Worm (Caenorhabditis elegans) whole organism, L1 larva: ENCODE measurements around the gene F35C5.12.

ENCODE experiments used
- C16A3.4 ChIP-seq: fragments of 150-350 bp; optimal IDR thresholded peaks from 2 replicates; lab custom pipeline; 2014; ENCODE audit warnings: missing biosample characterization, missing genetic modification characterization
- Y116A8C.19 ChIP-seq: sonication (generic microtip); optimal IDR thresholded peaks from 2 replicates; lab custom pipeline; 2016; ENCODE audit warnings: missing compliant biosample characterization, missing genetic modification characterization, borderline replicate concordance
- aha-1 ChIP-seq: fragments of 150-350 bp; optimal IDR thresholded peaks from 2 replicates; lab custom pipeline; 2014; ENCODE audit warnings: missing biosample characterization, missing genetic modification characterization
- blmp-1 ChIP-seq: fragments of 150-350 bp; optimal IDR thresholded peaks from 2 replicates; lab custom pipeline; 2014; ENCODE audit warnings: missing biosample characterization, missing genetic modification characterization
- ceh-63 ChIP-seq: fragments of 200-800 bp; sonication (Bioruptor generic); optimal IDR thresholded peaks from 2 replicates; lab custom pipeline; 2018; ENCODE audit warnings: mild to moderate bottlenecking, missing genetic modification characterization, missing compliant biosample characterization
- ceh-82 ChIP-seq, 3 experiments: fragments of 150-350 bp in 1 of 3; sonication (generic microtip) in 2 of 3; optimal IDR thresholded peaks; 2 replicates each; lab custom pipeline; 2014 to 2017; ENCODE audit warnings: missing biosample characterization in 3 of 3, missing genetic modification characterization in 3 of 3
- ceh-88 ChIP-seq: fragments of 200-800 bp; sonication (Bioruptor generic); IDR thresholded peaks from 2 replicates; pipeline ENCODE4 v1.3.6; 2022; ENCODE audit warnings: missing genetic modification characterization, missing compliant biosample characterization
- ceh-90 ChIP-seq: sonication (generic microtip); optimal IDR thresholded peaks from 2 replicates; lab custom pipeline; 2016; ENCODE audit warnings: missing genetic modification characterization, missing compliant biosample characterization
- ces-1 ChIP-seq: fragments of 150-350 bp; optimal IDR thresholded peaks from 2 replicates; lab custom pipeline; 2014; ENCODE audit warnings: missing biosample characterization, missing genetic modification reagents, missing genetic modification characterization
- efl-3 ChIP-seq: fragments of 200-800 bp; sonication (Bioruptor generic); optimal IDR thresholded peaks from 2 replicates; lab custom pipeline; 2018; ENCODE audit warnings: mild to moderate bottlenecking, missing genetic modification characterization, missing compliant biosample characterization
- egl-13 ChIP-seq: sonication (generic microtip); optimal IDR thresholded peaks from 2 replicates; lab custom pipeline; 2016; ENCODE audit warnings: missing genotype, missing genetic modification reagents, missing genetic modification characterization, missing compliant biosample characterization
- egl-27 ChIP-seq, 2 experiments: fragments of 150-350 bp in 1 of 2; sonication (generic microtip); optimal IDR thresholded peaks; 3 replicates each; lab custom pipeline; 2017 to 2018; ENCODE audit warnings: missing biosample characterization in 2 of 2, missing genetic modification characterization in 2 of 2, missing genetic modification reagents in 2 of 2
- ets-5 ChIP-seq: fragments of 200-800 bp; sonication (Bioruptor generic); IDR thresholded peaks from 2 replicates; pipeline ENCODE4 v1.3.6; 2022; ENCODE audit warnings: missing genetic modification characterization, missing compliant biosample characterization
- fkh-4 ChIP-seq: sonication (generic microtip); optimal IDR thresholded peaks from 2 replicates; lab custom pipeline; 2016; ENCODE audit warnings: missing compliant biosample characterization, missing genetic modification characterization, borderline replicate concordance
- fkh-8 ChIP-seq: sonication (generic microtip); optimal IDR thresholded peaks from 2 replicates; lab custom pipeline; 2016; ENCODE audit warnings: mild to moderate bottlenecking, missing genetic modification characterization, missing compliant biosample characterization
- fos-1 ChIP-seq: fragments of 150-350 bp; optimal IDR thresholded peaks from 2 replicates; lab custom pipeline; 2014; ENCODE audit warnings: missing biosample characterization, missing genetic modification characterization
- hlh-17 ChIP-seq: fragments of 200-800 bp; sonication (Bioruptor generic); optimal IDR thresholded peaks from 2 replicates; lab custom pipeline; 2018; ENCODE audit warnings: missing genetic modification characterization, mild to moderate bottlenecking, missing compliant biosample characterization, moderate library complexity, borderline replicate concordance
- isw-1 ChIP-seq: fragments of 200-800 bp; sonication (Bioruptor generic); IDR thresholded peaks from 2 replicates; pipeline ENCODE4 v1.3.6; 2022; ENCODE audit warnings: missing genetic modification characterization, missing compliant biosample characterization
- jun-1 ChIP-seq: fragments of 150-350 bp; optimal IDR thresholded peaks from 2 replicates; lab custom pipeline; 2014; ENCODE audit warnings: missing biosample characterization, missing genetic modification reagents, missing genetic modification characterization
- lin-14 ChIP-seq: fragments of 200-800 bp; sonication (Bioruptor generic); optimal IDR thresholded peaks from 2 replicates; lab custom pipeline; 2018; ENCODE audit warnings: mild to moderate bottlenecking, missing genetic modification characterization, moderate library complexity, missing compliant biosample characterization
- lin-15B ChIP-seq: fragments of 150-350 bp; sonication (generic microtip); optimal IDR thresholded peaks from 3 replicates; lab custom pipeline; 2014; ENCODE audit warnings: missing biosample characterization, missing genetic modification characterization
- lin-35 ChIP-seq, 2 experiments: fragments of 150-350 bp; optimal IDR thresholded peaks; 2 replicates each; lab custom pipeline; 2014; ENCODE audit warnings: missing biosample characterization in 2 of 2, missing genetic modification characterization in 2 of 2, missing genetic modification reagents in 2 of 2
- lin-39 ChIP-seq: fragments of 150-350 bp; optimal IDR thresholded peaks from 2 replicates; lab custom pipeline; 2014; ENCODE audit warnings: missing biosample characterization, missing genetic modification reagents, missing genetic modification characterization
- lir-3 ChIP-seq: sonication (generic microtip); optimal IDR thresholded peaks from 2 replicates; lab custom pipeline; 2016; ENCODE audit warnings: mild to moderate bottlenecking, missing genetic modification characterization, moderate library complexity, missing compliant biosample characterization; ENCODE audit not compliant: poor library complexity
- lsy-2 ChIP-seq, 2 experiments: fragments of 150-350 bp; optimal IDR thresholded peaks; 2 replicates each; lab custom pipeline; 2014; ENCODE audit warnings: missing biosample characterization in 2 of 2, missing genetic modification characterization in 2 of 2
- nhr-28 ChIP-seq: fragments of 150-350 bp; optimal IDR thresholded peaks from 2 replicates; lab custom pipeline; 2014; ENCODE audit warnings: missing biosample characterization, missing genetic modification characterization
- nhr-47 ChIP-seq: sonication (generic microtip); optimal IDR thresholded peaks from 2 replicates; lab custom pipeline; 2016; ENCODE audit warnings: mild to moderate bottlenecking, missing genetic modification characterization, moderate library complexity, missing compliant biosample characterization
- nhr-71 ChIP-seq: sonication (generic microtip); optimal IDR thresholded peaks from 2 replicates; lab custom pipeline; 2016; ENCODE audit warnings: mild to moderate bottlenecking, missing genetic modification characterization, moderate library complexity, missing compliant biosample characterization
- nhr-77 ChIP-seq: fragments of 150-350 bp; optimal IDR thresholded peaks from 2 replicates; lab custom pipeline; 2014; ENCODE audit warnings: missing biosample characterization, missing genetic modification characterization
- nhr-85 ChIP-seq: sonication (generic microtip); peaks from one replicate; lab custom pipeline; 2016; ENCODE audit warnings: missing genetic modification characterization, inconsistent platforms, missing compliant biosample characterization
- pqm-1 ChIP-seq: sonication (generic microtip); optimal IDR thresholded peaks from 3 replicates; lab custom pipeline; 2017; ENCODE audit warnings: missing biosample characterization, missing genetic modification characterization
- rnt-1 ChIP-seq: sonication (generic microtip); optimal IDR thresholded peaks from 2 replicates; lab custom pipeline; 2016; ENCODE audit warnings: mild to moderate bottlenecking, missing genetic modification characterization, moderate library complexity, missing compliant biosample characterization
- skn-1 ChIP-seq: fragments of 150-350 bp; optimal IDR thresholded peaks from 2 replicates; lab custom pipeline; 2014; ENCODE audit warnings: missing biosample characterization, missing genetic modification characterization
- snpc-4 ChIP-seq: fragments of 150-350 bp; optimal IDR thresholded peaks from 2 replicates; lab custom pipeline; 2014; ENCODE audit warnings: missing biosample characterization, missing genetic modification characterization
- snu-23 ChIP-seq: sonication (generic microtip); optimal IDR thresholded peaks from 2 replicates; lab custom pipeline; 2016; ENCODE audit warnings: missing genetic modification characterization, missing compliant biosample characterization
- sox-4 ChIP-seq: sonication (generic microtip); optimal IDR thresholded peaks from 2 replicates; lab custom pipeline; 2016; ENCODE audit warnings: missing genetic modification characterization, missing compliant biosample characterization
- sup-37 ChIP-seq: fragments of 200-800 bp; sonication (Bioruptor generic); optimal IDR thresholded peaks from 2 replicates; lab custom pipeline; 2018; ENCODE audit warnings: mild to moderate bottlenecking, missing genetic modification characterization, missing compliant biosample characterization
- swsn-7 ChIP-seq: sonication (generic microtip); optimal IDR thresholded peaks from 2 replicates; lab custom pipeline; 2016; ENCODE audit warnings: missing genetic modification characterization, missing compliant biosample characterization
- tbx-2 ChIP-seq: sonication (generic microtip); optimal IDR thresholded peaks from 2 replicates; lab custom pipeline; 2016; ENCODE audit warnings: missing genetic modification characterization, missing compliant biosample characterization
- unc-130 ChIP-seq: fragments of 150-350 bp; optimal IDR thresholded peaks from 2 replicates; lab custom pipeline; 2017; ENCODE audit warnings: missing biosample characterization, missing genetic modification characterization, inconsistent platforms
- unc-62 ChIP-seq: fragments of 150-350 bp; optimal IDR thresholded peaks from 2 replicates; lab custom pipeline; 2014; ENCODE audit warnings: missing biosample characterization, missing genetic modification reagents, missing genetic modification characterization
- vab-15 ChIP-seq: sonication (generic microtip); optimal IDR thresholded peaks from 2 replicates; lab custom pipeline; 2017; ENCODE audit warnings: missing genotype, mild to moderate bottlenecking, missing genetic modification characterization, missing compliant biosample characterization
- zag-1 ChIP-seq: fragments of 150-350 bp; optimal IDR thresholded peaks from 2 replicates; lab custom pipeline; 2014; ENCODE audit warnings: missing biosample characterization, missing genetic modification characterization
- ztf-4 ChIP-seq: fragments of 150-350 bp; optimal IDR thresholded peaks from 2 replicates; lab custom pipeline; 2014; ENCODE audit warnings: missing biosample characterization, missing genetic modification characterization

Gene F35C5.12

DNA sequence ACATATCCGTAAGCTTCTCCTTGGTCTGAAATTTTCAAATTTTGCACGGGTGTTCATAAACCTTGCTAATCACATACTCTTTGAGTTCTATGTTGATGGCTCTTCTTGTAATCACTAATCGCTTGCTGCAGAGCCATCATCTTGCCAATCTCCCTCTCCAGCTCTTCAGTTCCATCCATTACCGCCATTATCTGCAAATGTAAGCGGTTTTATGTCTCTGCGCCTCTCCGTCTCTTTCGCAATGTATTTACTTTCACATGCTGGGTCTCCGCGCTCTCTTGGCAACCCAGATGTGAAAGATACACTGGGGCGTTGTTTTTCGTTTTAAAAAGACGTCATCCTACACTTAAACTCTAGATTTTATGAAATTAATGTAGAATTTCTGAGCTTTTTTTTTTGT, 38.9 kb upstream of the F35C5.12 start (continued):
- TF ChIP-seq ztf-4 (tag; lab: Kevin White, UChicago), result no peak
- peak; percentile 60 for TF ChIP-seq nhr-71 (tag; lab: Kevin White, UChicago)
- TF ChIP-seq efl-3 (GFP tag; lab: Kevin White, UChicago), result no peak
- TF ChIP-seq sup-37 (GFP tag; lab: Kevin White, UChicago), result no peak
- TF ChIP-seq ceh-90 (tag; lab: Kevin White, UChicago), result no peak
- TF ChIP-seq ceh-63 (GFP tag; lab: Kevin White, UChicago), result no peak
- no peak for TF ChIP-seq ceh-88 (GFP tag; lab: Robert Waterston, UW)
- TF ChIP-seq snu-23 (GFP tag; lab: Kevin White, UChicago), result peak; percentile 46
- no peak for TF ChIP-seq hlh-17 (GFP tag; lab: Kevin White, UChicago)
- TF ChIP-seq sox-4, result no peak
- TF ChIP-seq swsn-7 (tag; lab: Kevin White, UChicago), result peak; percentile 33
- peak; percentile 78 for TF ChIP-seq snpc-4 (tag; lab: Kevin White, UChicago)
- peak; percentile 24 to 60 for TF ChIP-seq lsy-2 (tag; optimal IDR thresholded peaks at IDR 0.05; lab: Kevin White, UChicago)
- TF ChIP-seq egl-27 (tag; optimal IDR thresholded peaks at IDR 0.05; lab: Kevin White, UChicago), result no peak
- peak; percentile 41 for TF ChIP-seq fkh-8 (tag; lab: Kevin White, UChicago)
- no peak for TF ChIP-seq nhr-28 (tag; lab: Kevin White, UChicago)
- no peak for TF ChIP-seq zag-1 (tag; lab: Kevin White, UChicago)
- TF ChIP-seq aha-1, result no peak
- TF ChIP-seq egl-13 (tag; lab: Kevin White, UChicago), result no peak
- no peak for TF ChIP-seq jun-1 (tag; lab: Kevin White, UChicago)
- no peak for TF ChIP-seq unc-62 (GFP tag; lab: Kevin White, UChicago)
- TF ChIP-seq rnt-1 (tag; lab: Kevin White, UChicago), result peak; percentile 81
- no peak for TF ChIP-seq ces-1 (GFP tag; lab: Kevin White, UChicago)
- no peak for TF ChIP-seq nhr-85 (tag; lab: Kevin White, UChicago)
- no peak for TF ChIP-seq lin-14 (GFP tag; lab: Kevin White, UChicago)
- peak; percentile 26 for TF ChIP-seq unc-130
- no peak for TF ChIP-seq isw-1 (GFP tag; lab: Robert Waterston, UW)
- TF ChIP-seq nhr-47, result peak; percentile 46
- no peak for TF ChIP-seq pqm-1 (tag; lab: Kevin White, UChicago)
- TF ChIP-seq lin-35 (GFP tag; optimal IDR thresholded peaks at IDR 0.05; lab: Kevin White, UChicago), result peak in 1 of 2 experiments; percentile 44
- peak; percentile 57 for TF ChIP-seq skn-1
- TF ChIP-seq lir-3, result no peak
- TF ChIP-seq Y116A8C.19, result no peak
- no peak for TF ChIP-seq tbx-2 (tag; lab: Kevin White, UChicago)
- no peak for TF ChIP-seq fos-1 (tag; lab: Kevin White, UChicago)
- no peak for TF ChIP-seq vab-15 (tag; lab: Kevin White, UChicago)
- peak in 2 of 3 experiments; percentile 23 to 36 for TF ChIP-seq ceh-82 (tag; optimal IDR thresholded peaks at IDR 0.05; lab: Kevin White, UChicago)
- no peak for TF ChIP-seq ets-5 (GFP tag; lab: Robert Waterston, UW)
- no peak for TF ChIP-seq lin-39 (tag; lab: Kevin White, UChicago)
- no peak for TF ChIP-seq lin-15B (tag; lab: Kevin White, UChicago)
- no peak for TF ChIP-seq nhr-77 (tag; lab: Kevin White, UChicago)
- TF ChIP-seq fkh-4, result no peak

DNA sequence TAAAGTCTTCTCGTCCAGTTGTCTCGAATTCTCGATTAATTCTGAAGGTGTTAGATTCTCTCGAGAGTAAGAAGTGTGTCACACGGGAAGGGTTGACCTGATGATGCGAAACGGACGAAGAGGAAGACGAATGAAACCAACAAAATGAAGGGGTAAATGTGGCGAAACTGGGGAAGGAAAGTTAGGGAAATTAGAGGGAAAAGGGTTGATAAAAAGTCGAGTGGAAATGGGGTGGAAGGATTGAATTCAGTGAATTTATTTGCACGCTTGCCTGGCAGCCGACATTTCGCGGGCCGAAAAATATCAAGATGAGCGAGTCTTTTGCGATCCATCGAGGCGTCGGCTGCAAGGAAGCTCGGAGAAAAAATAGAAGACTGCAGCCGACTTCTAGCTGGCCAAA, 33.8 kb upstream of the F35C5.12 start, which contains the start of gene F58G1.7:
F58G1.7 (minus strand) TSS at position 101 of the 400 bp plus-strand sequence.
- TF ChIP-seq blmp-1 (tag; lab: Kevin White, UChicago) (peak; percentile 50), C16A3.4 (no peak)
